Fruit fly (Drosophila melanogaster) whole organism, embryonic: Measurements from ENCODE around the gene Mfap1.

Source experiments
- Atf6 ChIP-seq: fragments of 200-800 bp; sonication (Bioruptor generic); IDR thresholded peaks from 2 replicates; pipeline ENCODE4 v1.3.6; 2022; ENCODE audit warnings: missing biosample characterization, missing genetic modification characterization
- CG10543 ChIP-seq: fragments of 200-800 bp; sonication (Bioruptor generic); optimal IDR thresholded peaks from 3 replicates; lab custom pipeline; 2017; ENCODE audit warnings: missing biosample characterization, mild to moderate bottlenecking, missing genetic modification characterization, moderate library complexity
- CG12659 ChIP-seq: fragments of 200-800 bp; sonication (Bioruptor generic); optimal IDR thresholded peaks from 3 replicates; lab custom pipeline; 2017; ENCODE audit warnings: mild to moderate bottlenecking, missing biosample characterization, missing genetic modification reagents, missing genetic modification characterization
- CG15514 ChIP-seq: fragments of 200-800 bp; sonication (Bioruptor generic); optimal IDR thresholded peaks from 3 replicates; lab custom pipeline; 2017; ENCODE audit warnings: missing biosample characterization, missing genetic modification characterization, mild to moderate bottlenecking, moderate library complexity, missing genetic modification reagents
- CG1647 ChIP-seq: fragments of 200-800 bp; sonication (Bioruptor generic); optimal IDR thresholded peaks from 3 replicates; lab custom pipeline; 2016; ENCODE audit warnings: missing biosample characterization, missing genetic modification characterization
- CG17385 ChIP-seq: fragments of 200-800 bp; sonication (Bioruptor generic); optimal IDR thresholded peaks from 3 replicates; lab custom pipeline; 2018; ENCODE audit warnings: missing biosample characterization, mild to moderate bottlenecking, missing genetic modification characterization
- CG17912 ChIP-seq: fragments of 200-800 bp; sonication (Bioruptor generic); optimal IDR thresholded peaks from 2 replicates; lab custom pipeline; 2018; ENCODE audit warnings: missing biosample characterization, mild to moderate bottlenecking, missing genetic modification characterization
- CG30403 ChIP-seq: fragments of 200-800 bp; sonication (Bioruptor generic); optimal IDR thresholded peaks from 3 replicates; lab custom pipeline; 2016; ENCODE audit warnings: missing biosample characterization, missing genetic modification characterization
- CG3163 ChIP-seq: fragments of 200-800 bp; sonication (Bioruptor generic); optimal IDR thresholded peaks from 3 replicates; lab custom pipeline; 2016; ENCODE audit warnings: missing biosample characterization, missing genetic modification characterization
- CG34422 ChIP-seq: fragments of 200-800 bp; sonication (Bioruptor generic); IDR thresholded peaks from 3 replicates; pipeline ENCODE4 v1.3.6; 2022; ENCODE audit warnings: missing biosample characterization, missing genetic modification characterization
- CG3838 ChIP-seq: fragments of 200-800 bp; sonication (Bioruptor generic); optimal IDR thresholded peaks from 3 replicates; lab custom pipeline; 2016; ENCODE audit warnings: missing biosample characterization, missing genetic modification characterization
- CG42726 ChIP-seq: fragments of 200-800 bp; sonication (Bioruptor generic); IDR thresholded peaks from 2 replicates; pipeline ENCODE4 v1.3.6; 2022; ENCODE audit warnings: missing biosample characterization, missing genetic modification characterization; ENCODE audit not compliant: partially characterized antibody
- CG5180 ChIP-seq: fragments of 200-800 bp; sonication (Bioruptor generic); optimal IDR thresholded peaks from 3 replicates; lab custom pipeline; 2017; ENCODE audit warnings: missing biosample characterization, missing genetic modification characterization, mild to moderate bottlenecking, moderate library complexity, missing genetic modification reagents
- CG7271 ChIP-seq: fragments of 200-800 bp; sonication (Bioruptor generic); optimal IDR thresholded peaks from 2 replicates; lab custom pipeline; 2018; ENCODE audit warnings: missing biosample characterization, mild to moderate bottlenecking, missing genetic modification characterization, moderate library complexity
- CG8290 ChIP-seq, 3 experiments: fragments of 200-800 bp; sonication (Bioruptor generic); optimal IDR thresholded peaks; 2 replicates each; lab custom pipeline; 2016 to 2019; ENCODE audit warnings: missing biosample characterization in 3 of 3, missing genetic modification characterization in 3 of 3, mild to moderate bottlenecking in 2 of 3, moderate library complexity in 1 of 3
- CG8765 ChIP-seq: fragments of 200-800 bp; sonication (Bioruptor generic); IDR thresholded peaks from 2 replicates; pipeline ENCODE4 v1.3.6; 2022; ENCODE audit warnings: missing biosample characterization, missing genetic modification characterization
- CG9876 ChIP-seq: fragments of 200-800 bp; sonication (Bioruptor generic); optimal IDR thresholded peaks from 2 replicates; lab custom pipeline; 2016; ENCODE audit warnings: missing biosample characterization, missing genetic modification characterization
- Dll ChIP-seq: fragments of 200-800 bp; sonication (Bioruptor generic); IDR thresholded peaks from 4 replicates; pipeline ENCODE4 v1.3.6; 2022; ENCODE audit warnings: missing biosample characterization, missing genetic modification characterization; ENCODE audit not compliant: partially characterized antibody
- E2f2 ChIP-seq: fragments of 200-800 bp; sonication (Bioruptor generic); IDR thresholded peaks from 2 replicates; pipeline ENCODE4 v1.3.6; 2022; ENCODE audit warnings: missing biosample characterization, missing genetic modification characterization
- Eip74EF ChIP-seq, 2 experiments: fragments of 200-800 bp in 1 of 2; fragments of >200 bp in 1 of 2; sonication (Bioruptor generic) in 1 of 2; optimal IDR thresholded peaks; 2 replicates each; lab custom pipeline; 2017 to 2019; ENCODE audit warnings: missing biosample characterization in 2 of 2, missing genetic modification characterization in 2 of 2, mild to moderate bottlenecking in 1 of 2, moderate library complexity in 1 of 2
- Elba2 ChIP-seq: fragments of 200-800 bp; sonication (Bioruptor generic); optimal IDR thresholded peaks from 3 replicates; lab custom pipeline; 2016; ENCODE audit warnings: missing biosample characterization, missing genetic modification characterization
- Fer2 ChIP-seq: fragments of 200-800 bp; sonication (Bioruptor generic); optimal IDR thresholded peaks from 2 replicates; lab custom pipeline; 2018; ENCODE audit warnings: missing biosample characterization, mild to moderate bottlenecking, missing genetic modification characterization, moderate library complexity
- Med ChIP-seq: fragments of 200-800 bp; sonication (Bioruptor generic); peaks from one replicate; lab custom pipeline; 2016; ENCODE audit warnings: missing biosample characterization, missing genetic modification characterization, mild to moderate bottlenecking, inconsistent platforms, moderate library complexity
- NfI ChIP-seq: fragments of 200-800 bp; sonication (Bioruptor generic); optimal IDR thresholded peaks from 3 replicates; lab custom pipeline; 2018; ENCODE audit warnings: missing biosample characterization, mild to moderate bottlenecking, missing genetic modification characterization, moderate library complexity
- PHDP ChIP-seq: fragments of 200-800 bp; sonication (Bioruptor generic); optimal IDR thresholded peaks from 3 replicates; lab custom pipeline; 2018; ENCODE audit warnings: missing biosample characterization, mild to moderate bottlenecking, missing genetic modification characterization, moderate library complexity
- Trl ChIP-seq, 3 experiments: fragments of >200 bp in 2 of 3; fragments of 200-800 bp in 1 of 3; sonication (Bioruptor generic) in 1 of 3; optimal IDR thresholded peaks; 2 replicates in 1 of 3; 3 replicates in 2 of 3; lab custom pipeline; 2016 to 2017; ENCODE audit warnings: missing biosample characterization in 1 of 3, missing genetic modification characterization in 1 of 3
- Xrp1 ChIP-seq: fragments of 200-800 bp; sonication (Bioruptor generic); IDR thresholded peaks from 2 replicates; pipeline ENCODE4 v1.3.6; 2022; ENCODE audit warnings: missing biosample characterization, missing genetic modification characterization
- amos ChIP-seq: fragments of 200-800 bp; sonication (Bioruptor generic); IDR thresholded peaks from 2 replicates; pipeline ENCODE4 v1.3.6; 2022; ENCODE audit warnings: missing biosample characterization, missing genetic modification characterization; ENCODE audit not compliant: partially characterized antibody
- ato ChIP-seq: fragments of 200-800 bp; sonication (Bioruptor generic); IDR thresholded peaks from 2 replicates; pipeline ENCODE4 v1.3.6; 2022; ENCODE audit warnings: missing biosample characterization, missing genetic modification characterization; ENCODE audit not compliant: partially characterized antibody
- chn ChIP-seq: fragments of 200-800 bp; sonication (Bioruptor generic); optimal IDR thresholded peaks from 2 replicates; lab custom pipeline; 2016; ENCODE audit warnings: missing biosample characterization, missing genetic modification characterization
- ci ChIP-seq: fragments of 200-800 bp; sonication (Bioruptor generic); IDR thresholded peaks from 3 replicates; pipeline ENCODE4 v1.3.6; 2022; ENCODE audit warnings: missing biosample characterization, missing genetic modification characterization
- crp ChIP-seq, 2 experiments: fragments of 200-800 bp; sonication (Bioruptor generic); optimal IDR thresholded peaks; 2 replicates in 1 of 2; 3 replicates in 1 of 2; lab custom pipeline; 2017; ENCODE audit warnings: missing biosample characterization in 2 of 2, missing genetic modification characterization in 2 of 2, mild to moderate bottlenecking in 1 of 2, moderate library complexity in 1 of 2
- hbn ChIP-seq: fragments of 200-800 bp; sonication (Bioruptor generic); IDR thresholded peaks from 2 replicates; pipeline ENCODE4 v1.3.6; 2022; ENCODE audit warnings: missing biosample characterization, missing genetic modification characterization; ENCODE audit not compliant: partially characterized antibody
- hkb ChIP-seq, 2 experiments: fragments of 200-800 bp in 1 of 2; fragments of >200 bp in 1 of 2; sonication (Bioruptor generic) in 1 of 2; IDR thresholded peaks in 1 of 2; optimal IDR thresholded peaks in 1 of 2; 2 replicates each; pipeline versions ENCODE4 v1.3.6 to Lab custom; 2017 to 2022; ENCODE audit warnings: missing biosample characterization in 1 of 2, missing genetic modification characterization in 1 of 2
- nom ChIP-seq: fragments of 200-800 bp; sonication (Bioruptor generic); optimal IDR thresholded peaks from 2 replicates; lab custom pipeline; 2017; ENCODE audit warnings: missing biosample characterization, missing genetic modification characterization, mild to moderate bottlenecking, moderate library complexity, missing genetic modification reagents
- odd ChIP-seq: fragments of 200-800 bp; sonication (Bioruptor generic); optimal IDR thresholded peaks from 2 replicates; lab custom pipeline; 2017; ENCODE audit warnings: missing biosample characterization, mild to moderate bottlenecking, missing genetic modification characterization
- schlank ChIP-seq: fragments of 200-800 bp; sonication (Bioruptor generic); optimal IDR thresholded peaks from 2 replicates; lab custom pipeline; 2018; ENCODE audit warnings: missing biosample characterization, mild to moderate bottlenecking, missing genetic modification characterization
- sd ChIP-seq: fragments of 200-800 bp; sonication (Bioruptor generic); optimal IDR thresholded peaks from 3 replicates; lab custom pipeline; 2018; ENCODE audit warnings: missing biosample characterization, mild to moderate bottlenecking, missing genetic modification characterization, moderate library complexity
- unc-4 ChIP-seq: fragments of 200-800 bp; sonication (Bioruptor generic); IDR thresholded peaks from 2 replicates; pipeline ENCODE4 v1.3.6; 2022; ENCODE audit warnings: missing biosample characterization, missing genetic modification characterization; ENCODE audit not compliant: partially characterized antibody
- vvl ChIP-seq: fragments of 200-800 bp; sonication (Bioruptor generic); IDR thresholded peaks from 2 replicates; pipeline ENCODE4 v1.3.6; 2022; ENCODE audit warnings: missing biosample characterization, missing genetic modification characterization

The Mfap1 gene

DNA sequence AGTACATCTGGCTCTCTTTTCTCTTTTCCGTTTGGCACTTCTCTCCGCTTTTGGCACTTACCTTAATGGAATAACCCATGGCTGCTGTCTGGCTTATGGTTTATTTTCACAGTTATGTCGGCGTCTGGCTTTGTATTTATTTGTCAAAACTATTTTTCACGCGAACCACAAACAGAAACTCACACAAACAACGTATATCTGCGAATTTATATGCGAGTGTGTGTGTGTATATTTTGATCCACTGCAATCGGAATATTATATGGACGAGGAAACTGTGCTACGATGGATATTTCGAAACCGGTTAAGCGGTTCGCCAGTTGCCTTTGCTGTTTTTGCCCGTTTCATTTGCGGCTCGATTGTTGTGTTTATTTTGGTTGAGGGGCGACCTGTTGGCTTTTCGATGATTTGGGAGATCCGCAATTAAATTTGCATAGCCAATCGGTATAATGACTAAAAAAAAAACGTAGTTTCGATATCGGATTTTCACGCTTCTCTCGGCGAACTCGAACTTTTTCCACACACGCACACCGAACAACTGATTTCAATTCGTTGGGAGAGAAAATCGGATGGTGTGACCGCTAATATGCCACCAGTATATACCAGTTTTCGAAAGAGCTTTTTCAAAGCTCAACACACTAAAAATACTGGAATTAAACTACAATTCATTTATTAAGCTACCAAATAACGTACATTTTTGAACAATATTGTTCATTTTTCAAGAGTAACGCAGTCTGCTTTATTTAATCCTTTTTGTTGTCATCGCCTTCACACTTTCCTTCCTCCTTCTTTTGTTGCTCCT is 28.9 kb downstream of the Mfap1 start, which contains the start of gene CG1927 (continued):
- TF ChIP-seq unc-4 (0 out of 2 replicates have a peak, but pooled peaks have one; percentile 26), CG15514 (GFP tag; lab: Kevin White, UChicago) (peak; percentile 52), CG1647 (no peak), Xrp1 (GFP tag; lab: Robert Waterston, UW) (0 out of 2 replicates have a peak, but pooled peaks have one; percentile 17), chn (GFP tag; lab: Kevin White, UChicago) (no peak), PHDP (tag; lab: Kevin White, UChicago) (peak; percentile 11), odd (GFP tag; lab: Kevin White, UChicago) (no peak), CG9876 (no peak), ci (GFP tag; lab: Robert Waterston, UW) (0 out of 3 replicates have a peak, but pooled peaks have one; percentile 28), CG5180 (GFP tag; lab: Kevin White, UChicago) (peak; percentile 36), CG17385 (peak; percentile 26), E2f2 (GFP tag; lab: Robert Waterston, UW) (peak; percentile 34; the same call in 1 of the 2 replicates), crp (GFP tag; optimal IDR thresholded peaks at IDR 0.05; lab: Kevin White, UChicago) (peak in 1 of 2 experiments; percentile 25), NfI (no peak), CG34422 (peak; percentile 49; the same call in 1 of the 3 replicates), schlank (tag; lab: Kevin White, UChicago) (no peak), ato (0 out of 2 replicates have a peak, but pooled peaks have one; percentile 36), Fer2 (tag; lab: Kevin White, UChicago) (no peak), CG30403 (GFP tag; lab: Kevin White, UChicago) (no peak), amos (GFP tag; lab: Robert Waterston, UW) (peak; percentile 22; the same call in 1 of the 2 replicates), vvl (GFP tag; lab: Robert Waterston, UW) (peak; percentile 75), CG8765 (GFP tag; lab: Robert Waterston, UW) (no peak), Eip74EF (GFP tag; optimal IDR thresholded peaks at IDR 0.05; lab: Kevin White, UChicago) (peak in 1 of 2 experiments; percentile 35), CG8290 (GFP tag; optimal IDR thresholded peaks at IDR 0.05; lab: Kevin White, UChicago) (no peak), CG8290 (tag; optimal IDR thresholded peaks at IDR 0.05; lab: Kevin White, UChicago) (peak in 1 of 2 experiments; percentile 46), CG3838 (GFP tag; lab: Kevin White, UChicago) (no peak), CG42726 (GFP tag; lab: Robert Waterston, UW) (peak; percentile 68), sd (tag; lab: Kevin White, UChicago) (peak; percentile 22), Atf6 (GFP tag; lab: Robert Waterston, UW) (peak; percentile 27; the same call in 1 of the 2 replicates), nom (GFP tag; lab: Kevin White, UChicago) (peak; percentile 20), CG3163 (peak; percentile 29), CG17912 (GFP tag; lab: Kevin White, UChicago) (peak; percentile 24), Elba2 (GFP tag; lab: Kevin White, UChicago) (no peak), CG10543 (GFP tag; lab: Kevin White, UChicago) (peak; percentile 1), hkb (optimal IDR thresholded peaks at IDR 0.05; lab: Kevin White, UChicago) (no peak), hkb (GFP tag; IDR thresholded peaks at IDR 0.05; lab: Robert Waterston, UW) (peak; percentile 38; the same call in 1 of the 2 replicates), Med (GFP tag; lab: Kevin White, UChicago) (peak; percentile 82), CG12659 (GFP tag; lab: Kevin White, UChicago) (peak; percentile 42), hbn (peak; percentile 19; the same call in 1 of the 2 replicates), Dll (GFP tag; lab: Robert Waterston, UW) (peak; percentile 41; the same call in 1 of the 4 replicates), CG7271 (tag; lab: Kevin White, UChicago) (no peak), Trl (optimal IDR thresholded peaks at IDR 0.05; lab: Kevin White, UChicago) (peak in 1 of 2 experiments; percentile 36), Trl (GFP tag; optimal IDR thresholded peaks at IDR 0.05; lab: Kevin White, UChicago) (no peak)
